Fruit fly (Drosophila melanogaster) whole organism, wandering third instar larva: ENCODE measurements around the gene CG32137.
A peak's percentile ranks its signal among the peaks of the same experiment; 100 is the strongest.

Experiments
- Abd-B ChIP-seq: fragments of >200 bp; optimal IDR thresholded peaks from 2 replicates; lab custom pipeline; 2017; ENCODE audit warnings: missing biosample characterization, missing genetic modification characterization
- CG32264 ChIP-seq: fragments of 200-800 bp; sonication (Bioruptor generic); optimal IDR thresholded peaks from 2 replicates; lab custom pipeline; 2016; ENCODE audit warnings: missing biosample characterization, missing genetic modification characterization
- CG9705 ChIP-seq: fragments of 200-800 bp; sonication (Bioruptor generic); optimal IDR thresholded peaks from 2 replicates; lab custom pipeline; 2018; ENCODE audit warnings: missing biosample characterization, mild to moderate bottlenecking, missing genetic modification characterization
- CrebA ChIP-seq: fragments of 200-800 bp; sonication (Bioruptor generic); optimal IDR thresholded peaks from 2 replicates; lab custom pipeline; 2016; ENCODE audit warnings: missing biosample characterization, mild to moderate bottlenecking, missing genetic modification characterization, borderline replicate concordance
- Dfd ChIP-seq: fragments of >200 bp; optimal IDR thresholded peaks from 2 replicates; lab custom pipeline; 2017; ENCODE audit warnings: missing biosample characterization, missing genetic modification characterization
- Dif ChIP-seq: fragments of 200-275, 200-300 bp; sonication (Bioruptor generic); optimal IDR thresholded peaks from 2 replicates; lab custom pipeline; 2018; ENCODE audit warnings: missing biosample characterization, missing genetic modification characterization; ENCODE audit not compliant: partially characterized antibody
- GATAd ChIP-seq: sonication (Bioruptor generic); optimal IDR thresholded peaks from 2 replicates; lab custom pipeline; 2016; ENCODE audit warnings: missing biosample characterization, missing genetic modification characterization
- HLH106 ChIP-seq: fragments of 200-800 bp; optimal IDR thresholded peaks from 3 replicates; lab custom pipeline; 2019; ENCODE audit warnings: missing biosample characterization, mild to moderate bottlenecking, missing genetic modification characterization, moderate library complexity
- Hnf4 ChIP-seq: fragments of 200-800 bp; sonication (Bioruptor generic); optimal IDR thresholded peaks from 2 replicates; lab custom pipeline; 2016; ENCODE audit warnings: missing biosample characterization, mild to moderate bottlenecking, missing genetic modification characterization
- Hr83 ChIP-seq: fragments of 200-300 bp; sonication (Bioruptor generic); optimal IDR thresholded peaks from 2 replicates; lab custom pipeline; 2016; ENCODE audit warnings: missing biosample characterization, mild to moderate bottlenecking, missing genetic modification characterization, moderate library complexity; ENCODE audit not compliant: poor library complexity, severe bottlenecking
- Jra ChIP-seq: sonication (Bioruptor generic); optimal IDR thresholded peaks from 2 replicates; lab custom pipeline; 2016; ENCODE audit warnings: missing biosample characterization, missing genetic modification characterization
- Mio ChIP-seq: sonication (Bioruptor generic); optimal IDR thresholded peaks from 2 replicates; lab custom pipeline; 2016; ENCODE audit warnings: missing biosample characterization, missing genetic modification characterization
- Myc ChIP-seq: fragments of >200 bp; optimal IDR thresholded peaks from 2 replicates; lab custom pipeline; 2017
- OdsH ChIP-seq: fragments of 200-800 bp; sonication (Bioruptor generic); optimal IDR thresholded peaks from 2 replicates; lab custom pipeline; 2016; ENCODE audit warnings: missing biosample characterization, mild to moderate bottlenecking, missing genetic modification characterization
- Rel ChIP-seq, 2 experiments: fragments of 200-800 bp; sonication (Bioruptor generic) in 1 of 2; optimal IDR thresholded peaks; 2 replicates in 1 of 2; 3 replicates in 1 of 2; lab custom pipeline; 2016 to 2019; ENCODE audit warnings: mild to moderate bottlenecking in 2 of 2, missing biosample characterization in 2 of 2, missing genetic modification characterization in 2 of 2, moderate library complexity in 1 of 2
- Sp1 ChIP-seq: fragments of 200-800 bp; sonication (Bioruptor generic); optimal IDR thresholded peaks from 3 replicates; lab custom pipeline; 2019; ENCODE audit warnings: missing biosample characterization, mild to moderate bottlenecking, missing genetic modification characterization, moderate library complexity
- Vsx2 ChIP-seq: fragments of 200-300, 225-300 bp; sonication (Bioruptor generic); optimal IDR thresholded peaks from 2 replicates; lab custom pipeline; 2018; ENCODE audit warnings: missing biosample characterization, missing genetic modification characterization; ENCODE audit not compliant: partially characterized antibody
- br ChIP-seq: fragments of 200-800 bp; sonication (Bioruptor generic); optimal IDR thresholded peaks from 2 replicates; lab custom pipeline; 2016; ENCODE audit warnings: missing biosample characterization, missing genetic modification characterization
- dl ChIP-seq, 2 experiments: fragments of 175-275, 200-275 bp in 1 of 2; fragments of 200-275 bp in 1 of 2; sonication (Bioruptor generic); optimal IDR thresholded peaks; lab custom pipeline; 2018; ENCODE audit warnings: mild to moderate bottlenecking in 2 of 2, missing biosample characterization in 2 of 2, missing genetic modification characterization in 2 of 2, moderate library complexity in 2 of 2; ENCODE audit not compliant: partially characterized antibody in 2 of 2, insufficient read depth in 1 of 2
- dsf ChIP-seq: sonication (Bioruptor generic); optimal IDR thresholded peaks from 2 replicates; lab custom pipeline; 2016; ENCODE audit warnings: missing biosample characterization, missing genetic modification characterization, borderline replicate concordance
- ey ChIP-seq: fragments of 200-800 bp; sonication (Bioruptor generic); optimal IDR thresholded peaks from 2 replicates; lab custom pipeline; 2016; ENCODE audit warnings: missing biosample characterization, missing genetic modification characterization
- foxo ChIP-seq, 2 experiments: fragments of 200-800 bp; sonication (Bioruptor generic); optimal IDR thresholded peaks; 2 replicates in 1 of 2; 3 replicates in 1 of 2; lab custom pipeline; 2016 to 2017; ENCODE audit warnings: missing biosample characterization in 2 of 2, missing genetic modification characterization in 2 of 2
- fru ChIP-seq: fragments of 200-800 bp; sonication (Bioruptor generic); optimal IDR thresholded peaks from 3 replicates; lab custom pipeline; 2016; ENCODE audit warnings: missing biosample characterization, mild to moderate bottlenecking, missing genetic modification characterization
- h ChIP-seq: fragments of 200-800 bp; sonication (Bioruptor generic); optimal IDR thresholded peaks from 3 replicates; lab custom pipeline; 2016; ENCODE audit warnings: missing biosample characterization, mild to moderate bottlenecking, missing genetic modification characterization
- jim ChIP-seq: fragments of 175-275, 200-325 bp; sonication (Bioruptor generic); optimal IDR thresholded peaks from 2 replicates; lab custom pipeline; 2016; ENCODE audit warnings: missing biosample characterization, mild to moderate bottlenecking, missing genetic modification characterization
- lola ChIP-seq: fragments of >200 bp; optimal IDR thresholded peaks from 2 replicates; lab custom pipeline; 2017; ENCODE audit warnings: missing biosample characterization, missing genetic modification characterization
- pan ChIP-seq: fragments of >200 bp; optimal IDR thresholded peaks from 2 replicates; lab custom pipeline; 2017
- psq ChIP-seq: fragments of 200-800 bp; sonication (Bioruptor generic); optimal IDR thresholded peaks from 3 replicates; lab custom pipeline; 2017; ENCODE audit warnings: missing biosample characterization, mild to moderate bottlenecking, missing genetic modification characterization, moderate library complexity
- rgr ChIP-seq: fragments of 200-800 bp; sonication (Bioruptor generic); optimal IDR thresholded peaks from 3 replicates; lab custom pipeline; 2016; ENCODE audit warnings: missing biosample characterization, mild to moderate bottlenecking, missing genetic modification characterization
- sage ChIP-seq: fragments of 200-800 bp; sonication (Bioruptor generic); optimal IDR thresholded peaks from 2 replicates; lab custom pipeline; 2016; ENCODE audit warnings: missing biosample characterization, mild to moderate bottlenecking, missing genetic modification characterization
- sv ChIP-seq: fragments of 200-800 bp; sonication (Bioruptor generic); optimal IDR thresholded peaks from 3 replicates; lab custom pipeline; 2016; ENCODE audit warnings: missing biosample characterization, missing genetic modification characterization
- tai ChIP-seq: sonication (Bioruptor generic); optimal IDR thresholded peaks from 2 replicates; lab custom pipeline; 2016; ENCODE audit warnings: missing biosample characterization, missing genetic modification characterization
- usp ChIP-seq: fragments of >200 bp; optimal IDR thresholded peaks from 2 replicates; lab custom pipeline; 2017; ENCODE audit warnings: missing biosample characterization, missing genetic modification characterization
- woc ChIP-seq: sonication (Bioruptor generic); optimal IDR thresholded peaks from 2 replicates; lab custom pipeline; 2016; ENCODE audit warnings: missing biosample characterization, mild to moderate bottlenecking, missing genetic modification characterization

CG32137 gene

DNA sequence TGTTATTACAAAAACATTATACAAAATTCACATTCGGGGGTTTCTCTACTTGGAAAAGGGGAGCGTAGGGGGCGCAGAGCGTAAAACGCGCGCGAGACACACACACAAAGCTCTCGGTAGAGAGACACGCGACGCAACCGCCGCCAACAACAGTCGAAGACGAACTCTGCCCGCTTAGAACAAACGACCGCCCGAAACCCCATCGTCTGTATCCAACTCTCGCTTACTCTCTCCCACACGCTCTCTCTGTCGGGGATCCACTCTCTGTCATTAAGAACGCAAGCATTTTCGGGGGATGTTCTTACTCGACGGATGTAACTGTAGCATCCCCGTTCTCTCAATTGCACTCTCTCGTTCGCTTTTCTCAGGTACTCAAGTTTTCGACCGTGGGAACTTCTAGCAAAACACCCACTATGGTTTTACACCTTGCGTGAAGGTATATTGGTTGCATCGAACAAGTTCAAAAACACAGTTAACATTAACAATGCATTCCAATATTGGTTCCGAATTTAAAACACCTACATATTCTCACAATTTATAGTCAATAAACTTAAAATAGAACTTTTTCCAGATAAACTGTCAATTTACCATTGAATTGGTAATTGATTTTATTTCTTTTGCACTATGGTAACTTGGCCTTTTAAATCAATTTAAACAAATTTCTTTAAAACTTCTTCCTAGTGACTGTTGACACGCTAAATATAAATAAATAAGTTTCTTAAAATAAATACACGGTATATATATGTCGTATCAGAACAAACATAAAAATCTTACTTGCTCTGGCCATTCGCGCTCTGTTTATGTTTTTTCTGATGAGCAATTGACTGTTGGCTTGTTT lies 19.0 kb upstream of the CG32137 start (continued):
- peak; percentile 76 for TF ChIP-seq woc (GFP tag; lab: Kevin White, UChicago)
- peak; percentile 22 for TF ChIP-seq Hnf4
- TF ChIP-seq sv = peak; percentile 87
- TF ChIP-seq jim (GFP tag; lab: Kevin White, UChicago) = no peak
- TF ChIP-seq fru = peak; percentile 82
- peak; percentile 84 to 93 for TF ChIP-seq dl (GFP tag; optimal IDR thresholded peaks at IDR 0.05; lab: Kevin White, UChicago; ENCODE audit: insufficient read depth in 1 of 2, partially characterized antibody in 2 of 2)
- TF ChIP-seq tai = peak; percentile 39
- no peak for TF ChIP-seq Myc (lab: Kevin White, UChicago)
- TF ChIP-seq CrebA (GFP tag; lab: Kevin White, UChicago) = no peak
- no peak for TF ChIP-seq CG32264 (GFP tag; lab: Kevin White, UChicago)
- TF ChIP-seq, all 38 proteins: peak for 20

DNA sequence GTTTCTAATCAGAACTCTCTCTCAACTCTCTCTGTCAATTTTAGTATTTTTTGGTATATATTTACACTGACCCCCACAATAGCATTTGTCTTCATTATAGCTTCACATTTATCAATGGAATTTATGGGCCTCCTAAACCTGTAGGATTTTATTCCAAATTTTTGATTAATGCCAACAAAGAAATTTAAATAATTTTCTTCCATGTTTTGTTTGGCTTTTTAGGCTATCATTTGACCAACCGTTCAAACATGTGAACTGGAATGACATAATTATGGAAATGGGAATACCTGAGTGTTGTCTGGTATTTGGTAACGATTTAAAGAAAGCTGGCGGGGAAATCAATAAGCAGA lies 18.4 kb upstream of the CG32137 start:
- TF ChIP-seq Dfd (GFP tag; lab: Kevin White, UChicago) (no peak), dl (GFP tag; optimal IDR thresholded peaks at IDR 0.05; lab: Kevin White, UChicago; ENCODE audit: insufficient read depth in 1 of 2, partially characterized antibody in 2 of 2) (peak in 1 of 2 experiments; percentile 3), dsf (GFP tag; lab: Kevin White, UChicago) (no peak), OdsH (GFP tag; lab: Kevin White, UChicago) (no peak), sv (no peak), CrebA (GFP tag; lab: Kevin White, UChicago) (no peak), lola (no peak), Dif (GFP tag; lab: Kevin White, UChicago) (peak; percentile 29), rgr (GFP tag; lab: Kevin White, UChicago) (no peak), Vsx2 (GFP tag; lab: Kevin White, UChicago) (peak; percentile 64), Abd-B (no peak), HLH106 (tag; lab: Kevin White, UChicago) (no peak), psq (GFP tag; lab: Kevin White, UChicago) (no peak)

DNA sequence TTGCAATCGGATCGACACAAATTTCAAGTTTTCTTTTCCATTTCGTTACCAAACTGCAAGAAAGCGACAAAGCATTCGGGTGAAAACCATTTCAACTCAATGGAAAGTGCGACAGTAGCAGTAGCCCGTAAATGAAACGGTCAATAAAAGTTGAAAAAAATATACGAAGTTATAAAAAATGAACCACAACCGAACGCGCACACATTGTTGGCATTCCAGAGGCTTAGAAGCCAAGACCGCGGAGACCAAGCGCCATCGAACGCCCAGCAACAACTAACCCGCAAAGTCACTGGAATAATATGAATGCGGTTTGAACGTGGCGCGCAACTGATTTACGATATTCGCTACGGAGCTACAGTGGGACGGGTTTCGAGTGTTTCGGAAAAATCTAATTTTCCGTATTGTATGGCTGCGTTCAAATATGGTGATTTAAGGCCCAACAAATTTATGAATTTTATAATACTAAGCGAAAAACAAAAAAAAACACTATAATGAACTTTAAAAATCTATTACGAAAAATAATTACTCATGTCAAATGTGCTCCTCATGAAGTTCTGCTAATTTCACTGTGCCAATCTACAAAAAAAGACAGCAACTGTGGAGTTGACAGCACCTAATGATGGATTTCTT lies 16.9 kb upstream of the CG32137 start:
- peak; percentile 2 for TF ChIP-seq Mio (GFP tag; lab: Kevin White, UChicago)
- peak; percentile 61 for TF ChIP-seq woc (GFP tag; lab: Kevin White, UChicago)
- no peak for TF ChIP-seq Dif (GFP tag; lab: Kevin White, UChicago)
- TF ChIP-seq rgr (GFP tag; lab: Kevin White, UChicago) = peak; percentile 44
- TF ChIP-seq Jra (GFP tag; lab: Kevin White, UChicago) = no peak
- peak; percentile 51 for TF ChIP-seq br
- peak; percentile 32 for TF ChIP-seq h (GFP tag; lab: Kevin White, UChicago)
- peak; percentile 44 for TF ChIP-seq ey
- TF ChIP-seq OdsH (GFP tag; lab: Kevin White, UChicago) = peak; percentile 15
- TF ChIP-seq GATAd (GFP tag; lab: Kevin White, UChicago) = no peak
- TF ChIP-seq foxo (GFP tag; optimal IDR thresholded peaks at IDR 0.05; lab: Kevin White, UChicago) = peak in 1 of 2 experiments; percentile 53
- TF ChIP-seq Sp1 = peak; percentile 9
- peak; percentile 43 for TF ChIP-seq sv
- TF ChIP-seq psq (GFP tag; lab: Kevin White, UChicago) = peak; percentile 26
- TF ChIP-seq sage = peak; percentile 19
- peak; percentile 17 for TF ChIP-seq HLH106 (tag; lab: Kevin White, UChicago)
- no peak for TF ChIP-seq Hnf4
- TF ChIP-seq fru = peak; percentile 48

DNA sequence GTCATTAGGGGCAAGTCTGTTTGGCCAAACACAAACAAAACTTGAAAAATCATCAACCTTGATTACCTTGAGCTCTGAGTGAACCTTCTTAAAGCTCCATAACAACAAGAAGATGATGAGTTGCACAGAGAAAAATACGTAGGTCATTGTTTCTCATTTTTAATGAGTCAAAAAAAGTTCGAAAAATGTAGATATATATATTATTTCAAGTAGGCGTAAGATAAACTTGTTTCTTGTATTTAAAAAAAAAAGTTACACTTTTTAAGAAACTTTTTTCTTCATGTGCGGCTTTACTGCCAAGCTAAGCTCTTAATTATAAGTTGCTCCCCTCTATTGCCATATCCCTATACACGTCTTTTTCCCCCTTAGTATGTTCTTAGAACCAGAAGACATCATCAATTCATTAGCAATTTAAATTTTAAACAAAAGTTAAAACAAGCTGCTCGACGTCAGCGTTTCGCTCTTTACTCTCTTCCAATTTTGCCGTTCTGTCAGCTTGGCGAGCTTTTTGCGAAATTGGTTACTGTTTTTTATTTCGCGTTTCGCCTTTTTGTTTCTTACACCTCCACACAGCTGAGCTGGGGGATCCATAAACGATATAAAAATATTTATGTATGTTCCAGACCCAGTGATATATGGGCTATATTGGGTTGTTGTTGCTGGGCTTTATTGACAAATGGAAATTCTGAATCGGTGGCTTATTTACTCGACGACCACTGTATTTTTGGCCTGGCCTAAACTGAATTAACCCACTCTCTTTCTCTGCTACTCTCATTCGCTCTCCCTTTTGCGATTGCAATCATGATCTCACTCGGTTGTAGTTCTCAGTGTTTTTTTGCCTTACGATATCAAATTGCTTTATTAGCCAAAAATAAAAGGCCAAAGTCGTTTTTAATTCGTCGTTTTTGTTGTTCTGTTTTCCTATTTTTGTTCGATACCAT lies 15.4 kb upstream of the CG32137 start:
- TF ChIP-seq h (GFP tag; lab: Kevin White, UChicago) (peak; percentile 71), Dfd (GFP tag; lab: Kevin White, UChicago) (no peak), woc (GFP tag; lab: Kevin White, UChicago) (peak; percentile 12), pan (lab: Kevin White, UChicago) (no peak), Vsx2 (GFP tag; lab: Kevin White, UChicago) (peak; percentile 6), foxo (GFP tag; optimal IDR thresholded peaks at IDR 0.05; lab: Kevin White, UChicago) (peak in 1 of 2 experiments; percentile 56), Hr83 (peak; percentile 97), Sp1 (peak; percentile 56), Dif (GFP tag; lab: Kevin White, UChicago) (peak; percentile 41), br (peak; percentile 54), dl (GFP tag; optimal IDR thresholded peaks at IDR 0.05; lab: Kevin White, UChicago; ENCODE audit: insufficient read depth in 1 of 2, partially characterized antibody in 2 of 2) (peak; percentile 3 to 35), CG32264 (GFP tag; lab: Kevin White, UChicago) (no peak), CG9705 (GFP tag; lab: Kevin White, UChicago) (peak; percentile 52), GATAd (GFP tag; lab: Kevin White, UChicago) (peak; percentile 15), fru (peak; percentile 49), Jra (GFP tag; lab: Kevin White, UChicago) (no peak), psq (GFP tag; lab: Kevin White, UChicago) (peak; percentile 33), jim (GFP tag; lab: Kevin White, UChicago) (peak; percentile 76), OdsH (GFP tag; lab: Kevin White, UChicago) (peak; percentile 43), ey (peak; percentile 57), HLH106 (tag; lab: Kevin White, UChicago) (peak; percentile 38), sage (no peak), usp (GFP tag; lab: Kevin White, UChicago) (no peak), Rel (GFP tag; optimal IDR thresholded peaks at IDR 0.05; lab: Kevin White, UChicago) (no peak), Rel (tag; optimal IDR thresholded peaks at IDR 0.05; lab: Kevin White, UChicago) (peak; percentile 9)
